Worm (Caenorhabditis elegans) whole organism, L3 larva: ENCODE measurements around the gene T19D12.2.

Experiments used
- ceh-9 ChIP-seq: sonication (generic microtip); optimal IDR thresholded peaks from 2 replicates; lab custom pipeline; 2018; ENCODE audit warnings: missing biosample characterization, missing genetic modification characterization
- elt-1 ChIP-seq: fragments of 150-350 bp; optimal IDR thresholded peaks from 2 replicates; lab custom pipeline; 2014; ENCODE audit warnings: missing biosample characterization, missing genetic modification characterization
- fkh-10 ChIP-seq: sonication (generic microtip); optimal IDR thresholded peaks from 2 replicates; lab custom pipeline; 2017; ENCODE audit warnings: missing biosample characterization, missing genetic modification reagents, missing genetic modification characterization
- nhr-237 ChIP-seq: fragments of 150-350 bp; optimal IDR thresholded peaks from 2 replicates; lab custom pipeline; 2014; ENCODE audit warnings: missing biosample characterization, missing genetic modification characterization
- nhr-76 ChIP-seq: fragments of 150-350 bp; sonication (generic microtip); optimal IDR thresholded peaks from 5 replicates; lab custom pipeline; 2014; ENCODE audit warnings: missing biosample characterization, missing genetic modification characterization
- snpc-4 ChIP-seq: fragments of 150-350 bp; optimal IDR thresholded peaks from 2 replicates; lab custom pipeline; 2014; ENCODE audit warnings: missing biosample characterization, missing genetic modification characterization
- unc-39 ChIP-seq: sonication (generic microtip); optimal IDR thresholded peaks from 4 replicates; lab custom pipeline; 2017; ENCODE audit warnings: missing biosample characterization, missing genetic modification characterization
- zag-1 ChIP-seq: fragments of 150-350 bp; optimal IDR thresholded peaks from 2 replicates; lab custom pipeline; 2014; ENCODE audit warnings: missing biosample characterization, missing genetic modification characterization

ce11 chrII:6679724-6680123 is 18.6 kb downstream of the T19D12.2 start, which contains the start of gene ift-74:
- TF ChIP-seq zag-1 (tag; lab: Kevin White, UChicago), result no peak
- TF ChIP-seq nhr-76, result no peak
- TF ChIP-seq fkh-10 (GFP tag; lab: Kevin White, UChicago), result no peak
- TF ChIP-seq ceh-9, result no peak
- no peak for TF ChIP-seq nhr-237
- no peak for TF ChIP-seq snpc-4
- TF ChIP-seq elt-1, result no peak
- no peak for TF ChIP-seq unc-39 (tag; lab: Kevin White, UChicago)
